Fruit fly (Drosophila melanogaster) whole organism, embryonic: ENCODE data around the gene Ada2a.
A peak's percentile ranks its signal among the peaks of the same experiment; 100 is the strongest.

Experiments used
- Antp ChIP-seq: fragments of 200-800 bp; sonication (Bioruptor generic); optimal IDR thresholded peaks from 3 replicates; lab custom pipeline; 2016; ENCODE audit warnings: missing biosample characterization, missing genetic modification characterization
- Bgb ChIP-seq: fragments of 200-800 bp; sonication (Bioruptor generic); IDR thresholded peaks from 2 replicates; pipeline ENCODE4 v1.3.6; 2022; ENCODE audit warnings: missing biosample characterization, missing genetic modification characterization; ENCODE audit not compliant: partially characterized antibody
- CG10654 ChIP-seq: fragments of 200-800 bp; sonication (Bioruptor generic); optimal IDR thresholded peaks from 2 replicates; lab custom pipeline; 2016; ENCODE audit warnings: missing biosample characterization, missing genetic modification characterization
- CG11456 ChIP-seq: fragments of 200-800 bp; sonication (Bioruptor generic); IDR thresholded peaks from 3 replicates; pipeline ENCODE4 v1.3.6; 2022; ENCODE audit warnings: missing biosample characterization, missing genetic modification characterization
- CG12155 ChIP-seq: fragments of 200-800 bp; sonication (Bioruptor generic); optimal IDR thresholded peaks from 3 replicates; lab custom pipeline; 2016; ENCODE audit warnings: missing biosample characterization, missing genetic modification characterization
- CG13775 ChIP-seq: fragments of 200-800 bp; sonication (Bioruptor generic); optimal IDR thresholded peaks from 3 replicates; lab custom pipeline; 2017; ENCODE audit warnings: missing biosample characterization, mild to moderate bottlenecking, missing genetic modification characterization
- CG13894 ChIP-seq: fragments of 200-800 bp; sonication (Bioruptor generic); optimal IDR thresholded peaks from 3 replicates; lab custom pipeline; 2018; ENCODE audit warnings: missing biosample characterization, mild to moderate bottlenecking, missing genetic modification characterization, moderate library complexity
- CG14014 ChIP-seq: fragments of 200-800 bp; sonication (Bioruptor generic); IDR thresholded peaks from 2 replicates; pipeline ENCODE4 v1.3.6; 2022; ENCODE audit warnings: missing biosample characterization, missing genetic modification characterization
- CG14710 ChIP-seq: fragments of 200-800 bp; sonication (Bioruptor generic); optimal IDR thresholded peaks from 3 replicates; lab custom pipeline; 2019; ENCODE audit warnings: missing biosample characterization, mild to moderate bottlenecking, missing genetic modification characterization, moderate library complexity
- CG1602 ChIP-seq: fragments of 200-800 bp; sonication (Bioruptor generic); optimal IDR thresholded peaks from 3 replicates; lab custom pipeline; 2016; ENCODE audit warnings: missing biosample characterization, missing genetic modification characterization
- CG16813 ChIP-seq: fragments of 200-800 bp; sonication (Bioruptor generic); IDR thresholded peaks from 3 replicates; pipeline ENCODE4 v1.3.6; 2022; ENCODE audit warnings: missing biosample characterization, missing genetic modification characterization; ENCODE audit not compliant: partially characterized antibody
- CG17568 ChIP-seq: fragments of 200-800 bp; sonication (Bioruptor generic); optimal IDR thresholded peaks from 2 replicates; lab custom pipeline; 2018; ENCODE audit warnings: missing biosample characterization, mild to moderate bottlenecking, missing genetic modification characterization, moderate library complexity
- CG18764 ChIP-seq: fragments of 200-800 bp; sonication (Bioruptor generic); optimal IDR thresholded peaks from 3 replicates; lab custom pipeline; 2016; ENCODE audit warnings: missing biosample characterization, missing genetic modification characterization
- CG2712 ChIP-seq: fragments of 200-800 bp; optimal IDR thresholded peaks from 3 replicates; lab custom pipeline; 2019; ENCODE audit warnings: missing biosample characterization, mild to moderate bottlenecking, missing genetic modification characterization, moderate library complexity
- CG31441 ChIP-seq: fragments of 200-800 bp; sonication (Bioruptor generic); IDR thresholded peaks from 2 replicates; pipeline ENCODE4 v1.3.6; 2022; ENCODE audit warnings: missing biosample characterization, missing genetic modification characterization
- CG4282 ChIP-seq: fragments of 200-800 bp; sonication (Bioruptor generic); optimal IDR thresholded peaks from 2 replicates; lab custom pipeline; 2016; ENCODE audit warnings: missing biosample characterization, missing genetic modification characterization
- CG4360 ChIP-seq: fragments of 200-800 bp; sonication (Bioruptor generic); IDR thresholded peaks from 2 replicates; pipeline ENCODE4 v1.3.6; 2022; ENCODE audit warnings: missing biosample characterization, missing genetic modification characterization
- CG5180 ChIP-seq: fragments of 200-800 bp; sonication (Bioruptor generic); optimal IDR thresholded peaks from 3 replicates; lab custom pipeline; 2017; ENCODE audit warnings: missing biosample characterization, missing genetic modification characterization, mild to moderate bottlenecking, moderate library complexity, missing genetic modification reagents
- CG8388 ChIP-seq: fragments of 200-800 bp; sonication (Bioruptor generic); optimal IDR thresholded peaks from 2 replicates; lab custom pipeline; 2019; ENCODE audit warnings: missing biosample characterization, mild to moderate bottlenecking, missing genetic modification characterization, moderate library complexity
- CG8765 ChIP-seq: fragments of 200-800 bp; sonication (Bioruptor generic); IDR thresholded peaks from 2 replicates; pipeline ENCODE4 v1.3.6; 2022; ENCODE audit warnings: missing biosample characterization, missing genetic modification characterization
- CHES-1-like ChIP-seq: fragments of 200-800 bp; sonication (Bioruptor generic); optimal IDR thresholded peaks from 2 replicates; lab custom pipeline; 2016; ENCODE audit warnings: missing biosample characterization, missing genetic modification characterization
- CkIIα-i1 ChIP-seq: fragments of 200-800 bp; sonication (Bioruptor generic); IDR thresholded peaks from 2 replicates; pipeline ENCODE4 v1.3.6; 2022; ENCODE audit warnings: missing biosample characterization, missing genetic modification characterization
- Dfd ChIP-seq, 2 experiments: fragments of >200 bp; optimal IDR thresholded peaks; 2 replicates each; lab custom pipeline; 2017; ENCODE audit warnings: missing biosample characterization in 2 of 2, missing genetic modification characterization in 2 of 2
- Dp ChIP-seq: fragments of 200-800 bp; sonication (Bioruptor generic); optimal IDR thresholded peaks from 2 replicates; lab custom pipeline; 2018; ENCODE audit warnings: missing biosample characterization, mild to moderate bottlenecking, missing genetic modification characterization, moderate library complexity
- Eip74EF ChIP-seq, 2 experiments: fragments of 200-800 bp in 1 of 2; fragments of >200 bp in 1 of 2; sonication (Bioruptor generic) in 1 of 2; optimal IDR thresholded peaks; 2 replicates each; lab custom pipeline; 2017 to 2019; ENCODE audit warnings: missing biosample characterization in 2 of 2, missing genetic modification characterization in 2 of 2, mild to moderate bottlenecking in 1 of 2, moderate library complexity in 1 of 2
- Fer3 ChIP-seq: fragments of 200-800 bp; sonication (Bioruptor generic); optimal IDR thresholded peaks from 2 replicates; lab custom pipeline; 2018; ENCODE audit warnings: missing biosample characterization, mild to moderate bottlenecking, missing genetic modification characterization, moderate library complexity
- Gsc ChIP-seq: fragments of 200-800 bp; sonication (Bioruptor generic); IDR thresholded peaks from 2 replicates; pipeline ENCODE4 v1.3.6; 2022; ENCODE audit warnings: missing biosample characterization, missing genetic modification characterization
- HHEX ChIP-seq: fragments of 200-800 bp; sonication (Bioruptor generic); optimal IDR thresholded peaks from 3 replicates; lab custom pipeline; 2017; ENCODE audit warnings: missing biosample characterization, mild to moderate bottlenecking, missing genetic modification characterization, missing genetic modification reagents
- Hsf ChIP-seq: fragments of 200-800 bp; sonication (Bioruptor generic); optimal IDR thresholded peaks from 3 replicates; lab custom pipeline; 2016; ENCODE audit warnings: missing biosample characterization, missing genetic modification characterization
- Nf-YC ChIP-seq: fragments of 200-800 bp; optimal IDR thresholded peaks from 3 replicates; lab custom pipeline; 2019; ENCODE audit warnings: missing biosample characterization, mild to moderate bottlenecking, missing genetic modification characterization, moderate library complexity
- PHDP ChIP-seq: fragments of 200-800 bp; sonication (Bioruptor generic); optimal IDR thresholded peaks from 3 replicates; lab custom pipeline; 2018; ENCODE audit warnings: missing biosample characterization, mild to moderate bottlenecking, missing genetic modification characterization, moderate library complexity
- Ptx1 ChIP-seq: fragments of 200-800 bp; sonication (Bioruptor generic); IDR thresholded peaks from 2 replicates; pipeline ENCODE4 v1.3.6; 2022; ENCODE audit warnings: missing biosample characterization, missing genetic modification characterization
- Xbp1 ChIP-seq: fragments of 200-800 bp; sonication (Bioruptor generic); optimal IDR thresholded peaks from 3 replicates; lab custom pipeline; 2016; ENCODE audit warnings: missing biosample characterization, mild to moderate bottlenecking, missing genetic modification characterization
- ara ChIP-seq: fragments of 200-800 bp; sonication (Bioruptor generic); IDR thresholded peaks from 2 replicates; pipeline ENCODE4 v1.3.6; 2022; ENCODE audit warnings: missing biosample characterization, missing genetic modification characterization
- dpn ChIP-seq, 2 experiments: fragments of 200-800 bp; sonication (Bioruptor generic); optimal IDR thresholded peaks; 3 replicates each; lab custom pipeline; 2016; ENCODE audit warnings: missing biosample characterization in 2 of 2, missing genetic modification characterization in 2 of 2
- eyg ChIP-seq: fragments of 200-800 bp; sonication (Bioruptor generic); optimal IDR thresholded peaks from 3 replicates; lab custom pipeline; 2016; ENCODE audit warnings: missing biosample characterization, missing genetic modification characterization
- fd64A ChIP-seq: fragments of 200-800 bp; sonication (Bioruptor generic); optimal IDR thresholded peaks from 3 replicates; lab custom pipeline; 2018; ENCODE audit warnings: missing biosample characterization, mild to moderate bottlenecking, missing genetic modification characterization
- gfzf ChIP-seq: fragments of 200-800 bp; sonication (Bioruptor generic); optimal IDR thresholded peaks from 2 replicates; lab custom pipeline; 2016; ENCODE audit warnings: missing biosample characterization, mild to moderate bottlenecking, missing genetic modification characterization, moderate library complexity
- ind ChIP-seq: fragments of 200-800 bp; sonication (Bioruptor generic); optimal IDR thresholded peaks from 3 replicates; lab custom pipeline; 2016; ENCODE audit warnings: missing biosample characterization, missing genetic modification characterization
- lab ChIP-seq: fragments of 200-800 bp; sonication (Bioruptor generic); optimal IDR thresholded peaks from 3 replicates; lab custom pipeline; 2017; ENCODE audit warnings: missing biosample characterization, missing genetic modification characterization, mild to moderate bottlenecking, moderate library complexity, missing genetic modification reagents
- pnt ChIP-seq: fragments of 200-800 bp; sonication (Bioruptor generic); optimal IDR thresholded peaks from 3 replicates; lab custom pipeline; 2016; ENCODE audit warnings: missing biosample characterization, missing genetic modification characterization
- so ChIP-seq: fragments of 200-800 bp; sonication (Bioruptor generic); IDR thresholded peaks from 3 replicates; pipeline ENCODE4 v1.3.6; 2022; ENCODE audit warnings: missing biosample characterization, missing genetic modification characterization
- sob ChIP-seq: fragments of 200-800 bp; sonication (Bioruptor generic); IDR thresholded peaks from 2 replicates; pipeline ENCODE4 v1.3.6; 2022; ENCODE audit warnings: missing biosample characterization, missing genetic modification characterization
- stc ChIP-seq: fragments of 200-800 bp; sonication (Bioruptor generic); IDR thresholded peaks from 2 replicates; pipeline ENCODE4 v1.3.6; 2022; ENCODE audit warnings: missing biosample characterization, missing genetic modification characterization
- trh ChIP-seq: fragments of 200-800 bp; sonication (Bioruptor generic); optimal IDR thresholded peaks from 2 replicates; lab custom pipeline; 2016; ENCODE audit warnings: missing biosample characterization, missing genetic modification characterization
- unc-4 ChIP-seq: fragments of 200-800 bp; sonication (Bioruptor generic); IDR thresholded peaks from 2 replicates; pipeline ENCODE4 v1.3.6; 2022; ENCODE audit warnings: missing biosample characterization, missing genetic modification characterization; ENCODE audit not compliant: partially characterized antibody
- wdn ChIP-seq: fragments of 200-800 bp; sonication (Bioruptor generic); IDR thresholded peaks from 2 replicates; pipeline ENCODE4 v1.3.6; 2022; ENCODE audit warnings: missing biosample characterization, missing genetic modification characterization
- zfh2 ChIP-seq: fragments of 200-800 bp; sonication (Bioruptor generic); optimal IDR thresholded peaks from 2 replicates; lab custom pipeline; 2016; ENCODE audit warnings: missing biosample characterization, missing genetic modification characterization

Ada2a gene

dm6 chr3R:18242089-18242955 lies 13.0 kb downstream of the Ada2a start, which contains the start of the genes CG7156 and 14-3-3epsilon (continued):
- TF ChIP-seq ind (GFP tag; lab: Kevin White, UChicago) (peak; percentile 32), pnt (no peak), Antp (GFP tag; lab: Kevin White, UChicago) (peak; percentile 2), so (peak; percentile 55; the same call in 2 of the 3 replicates), CG13775 (peak; percentile 42), Dfd (GFP tag; optimal IDR thresholded peaks at IDR 0.05; lab: Kevin White, UChicago) (no peak), CG1602 (peak; percentile 30), CG8765 (GFP tag; lab: Robert Waterston, UW) (no peak), CG10654 (peak; percentile 30), sob (GFP tag; lab: Robert Waterston, UW) (peak; percentile 20; the same call in 1 of the 2 replicates), Ptx1 (GFP tag; lab: Robert Waterston, UW) (peak; percentile 52), CHES-1-like (GFP tag; lab: Kevin White, UChicago) (peak; percentile 32), CG11456 (GFP tag; lab: Robert Waterston, UW) (no peak; the same call in 2 of the 3 replicates), CG14710 (tag; lab: Kevin White, UChicago) (peak; percentile 92), Nf-YC (tag; lab: Kevin White, UChicago) (peak; percentile 49), CG12155 (GFP tag; lab: Kevin White, UChicago) (peak; percentile 57), dpn (GFP tag; optimal IDR thresholded peaks at IDR 0.05; lab: Kevin White, UChicago) (peak in 1 of 2 experiments; percentile 45), lab (GFP tag; lab: Kevin White, UChicago) (peak; percentile 42), stc (GFP tag; lab: Robert Waterston, UW) (no peak), CkIIα-i1 (GFP tag; lab: Robert Waterston, UW) (no peak), Eip74EF (GFP tag; optimal IDR thresholded peaks at IDR 0.05; lab: Kevin White, UChicago) (peak in 1 of 2 experiments; percentile 22), Dp (GFP tag; lab: Kevin White, UChicago) (peak; percentile 65), CG17568 (GFP tag; lab: Kevin White, UChicago) (peak; percentile 66), CG13894 (tag; lab: Kevin White, UChicago) (no peak), CG16813 (GFP tag; lab: Robert Waterston, UW) (peak; percentile 70), Fer3 (tag; lab: Kevin White, UChicago) (peak; percentile 51), CG18764 (GFP tag; lab: Kevin White, UChicago) (peak; percentile 37), ara (GFP tag; lab: Robert Waterston, UW) (no peak), Hsf (GFP tag; lab: Kevin White, UChicago) (peak; percentile 43), CG8388 (GFP tag; lab: Kevin White, UChicago) (peak; percentile 49), CG4360 (GFP tag; lab: Robert Waterston, UW) (0 out of 2 replicates have a peak, but pooled peaks have one; percentile 24), Xbp1 (GFP tag; lab: Kevin White, UChicago) (peak; percentile 73), trh (GFP tag; lab: Kevin White, UChicago) (no peak), PHDP (tag; lab: Kevin White, UChicago) (peak; percentile 75), CG5180 (no peak), HHEX (GFP tag; lab: Kevin White, UChicago) (peak; percentile 19), CG2712 (peak; percentile 63), zfh2 (peak; percentile 11), CG14014 (GFP tag; lab: Robert Waterston, UW) (no peak), CG31441 (GFP tag; lab: Robert Waterston, UW) (peak; percentile 49), CG4282 (peak; percentile 9), gfzf (GFP tag; lab: Kevin White, UChicago) (peak; percentile 97), fd64A (GFP tag; lab: Kevin White, UChicago) (no peak), Bgb (GFP tag; lab: Robert Waterston, UW) (0 out of 2 replicates have a peak, but pooled peaks have one; percentile 51), eyg (no peak), Gsc (GFP tag; lab: Robert Waterston, UW) (no peak), wdn (no peak), unc-4 (GFP tag; lab: Robert Waterston, UW) (peak; percentile 45; the same call in 1 of the 2 replicates)
